Fruit fly (Drosophila melanogaster): ENCODE results near the gene CG43346.

Gene CG43346

dm6 chr2L:21168295-21169159 lies at the start of gene CG43346, which contains the start of the genes mAcon1 and CG43345:
TSS of gene CG43346 (minus strand) at chr2L:21168581.
TSS of gene mAcon1 (plus strand) at chr2L:21168570.
TSS of gene CG43345 (minus strand) at chr2L:21168581.
- TF ChIP-seq CG6276 (GFP tag; optimal IDR thresholded peaks at IDR 0.05) (no peak), Smox (GFP tag; optimal IDR thresholded peaks at IDR 0.05) (no peak), OdsH (GFP tag; optimal IDR thresholded peaks at IDR 0.05) (peak; percentile 84), CG4318 (GFP tag; optimal IDR thresholded peaks at IDR 0.05) (no peak), CG6163 (GFP tag; IDR thresholded peaks at IDR 0.05) (peak; percentile 45; the same call in 1 of the 3 replicates), CG8632 (GFP tag; optimal IDR thresholded peaks at IDR 0.05) (peak; percentile 66), svp (GFP tag) (no peak), Ets96B (tag; optimal IDR thresholded peaks at IDR 0.05) (peak; percentile 66), fd85E (GFP tag; optimal IDR thresholded peaks at IDR 0.05) (peak; percentile 47), Hr38 (GFP tag; optimal IDR thresholded peaks at IDR 0.05) (no peak), Met (GFP tag; optimal IDR thresholded peaks at IDR 0.05) (no peak), esn (GFP tag; optimal IDR thresholded peaks at IDR 0.05) (peak; percentile 89), Ets21C (GFP tag; optimal IDR thresholded peaks at IDR 0.05) (no peak), topi (GFP tag; optimal IDR thresholded peaks at IDR 0.05) (peak; percentile 87), pdm3 (GFP tag; optimal IDR thresholded peaks at IDR 0.05) (no peak), spab (GFP tag; optimal IDR thresholded peaks at IDR 0.05) (no peak), acj6 (GFP tag; optimal IDR thresholded peaks at IDR 0.05) (peak; percentile 82), CG34406 (GFP tag; optimal IDR thresholded peaks at IDR 0.05) (peak; percentile 72), cyc (GFP tag; optimal IDR thresholded peaks at IDR 0.05) (peak; percentile 87), CG31627 (GFP tag; optimal IDR thresholded peaks at IDR 0.05) (peak; percentile 94), salr (GFP tag; optimal IDR thresholded peaks at IDR 0.05) (peak; percentile 57 to 66), Sox102F (GFP tag; optimal IDR thresholded peaks at IDR 0.05) (no peak), CG11762 (GFP tag; optimal IDR thresholded peaks at IDR 0.05; ENCODE audit: insufficient read depth) (peak; percentile 69), CG8319 (GFP tag; optimal IDR thresholded peaks at IDR 0.05) (peak; percentile 76), CG10631 (GFP tag; optimal IDR thresholded peaks at IDR 0.05) (peak; percentile 80), fkh (GFP tag; optimal IDR thresholded peaks at IDR 0.05) (peak; percentile 89), CG10669 (GFP tag; optimal IDR thresholded peaks at IDR 0.05) (no peak), CG3919 (GFP tag; optimal IDR thresholded peaks at IDR 0.05) (no peak), vri (GFP tag; optimal IDR thresholded peaks at IDR 0.05) (peak; percentile 80), eg (GFP tag; IDR thresholded peaks at IDR 0.05) (no peak), Eip78C (GFP tag) (peak; percentile 93), Eip93F (GFP tag; optimal IDR thresholded peaks at IDR 0.05) (no peak), Eip75B (GFP tag; optimal IDR thresholded peaks at IDR 0.05) (peak; percentile 83), CG7368 (GFP tag; optimal IDR thresholded peaks at IDR 0.05) (no peak), lz (GFP tag; optimal IDR thresholded peaks at IDR 0.05) (peak; percentile 90), CG11294 (GFP tag; IDR thresholded peaks at IDR 0.05) (peak; percentile 16; the same call in 1 of the 2 replicates), CG3032 (tag; optimal IDR thresholded peaks at IDR 0.05) (peak; percentile 68), CG11902 (GFP tag; optimal IDR thresholded peaks at IDR 0.05) (peak; percentile 77), Gug (GFP tag; IDR thresholded peaks at IDR 0.05) (peak; percentile 73), Hr4 (GFP tag; optimal IDR thresholded peaks at IDR 0.05) (no peak), CG6854 (GFP tag; optimal IDR thresholded peaks at IDR 0.05) (peak; percentile 60), Sox14 (GFP tag; optimal IDR thresholded peaks at IDR 0.05) (peak; percentile 83), Blimp-1 (GFP tag; optimal IDR thresholded peaks at IDR 0.05) (no peak), net (GFP tag; optimal IDR thresholded peaks at IDR 0.05) (no peak), Sox15 (GFP tag; optimal IDR thresholded peaks at IDR 0.05) (peak; percentile 80), CG9139 (GFP tag; optimal IDR thresholded peaks at IDR 0.05) (peak; percentile 65), CG32006 (GFP tag; optimal IDR thresholded peaks at IDR 0.05) (no peak), fd59A (GFP tag; optimal IDR thresholded peaks at IDR 0.05) (peak; percentile 70), CG1621 (tag; optimal IDR thresholded peaks at IDR 0.05) (peak; percentile 64), CG8119 (GFP tag; IDR thresholded peaks at IDR 0.05) (peak; percentile 65; the same call in 2 of the 3 replicates), CG15336 (GFP tag; IDR thresholded peaks at IDR 0.05) (peak; percentile 35; the same call in 1 of the 2 replicates)
